Worm (Caenorhabditis elegans) whole organism, young adult: ENCODE data around the gene lips-17.

Experiments used
- B0019.2 ChIP-seq: fragments of 200-800 bp; sonication (Bioruptor generic); conservative IDR thresholded peaks from 2 replicates; pipeline ENCODE4 v1.3.6; 2022; ENCODE audit warnings: missing genetic modification reagents, missing genetic modification characterization, missing compliant biosample characterization
- B0261.1 ChIP-seq: sonication (generic microtip); optimal IDR thresholded peaks from 2 replicates; lab custom pipeline; 2016; ENCODE audit warnings: mild to moderate bottlenecking, missing genetic modification characterization, moderate library complexity, missing compliant biosample characterization
- C06A6.2 ChIP-seq: fragments of 200-800 bp; sonication (Bioruptor generic); conservative IDR thresholded peaks from 2 replicates; pipeline ENCODE4 v1.3.6; 2022; ENCODE audit warnings: missing genetic modification characterization, missing compliant biosample characterization
- D2030.7 ChIP-seq: fragments of 200-800 bp; sonication (Bioruptor generic); IDR thresholded peaks from 2 replicates; pipeline ENCODE4 v1.3.6; 2022; ENCODE audit warnings: missing genetic modification reagents, missing genetic modification characterization, missing compliant biosample characterization
- F10E7.11 ChIP-seq: sonication (generic microtip); optimal IDR thresholded peaks from 2 replicates; lab custom pipeline; 2017; ENCODE audit warnings: mild to moderate bottlenecking, missing genetic modification characterization, moderate library complexity, missing compliant biosample characterization
- F22D6.2 ChIP-seq: sonication (generic microtip); optimal IDR thresholded peaks from 2 replicates; lab custom pipeline; 2016; ENCODE audit warnings: mild to moderate bottlenecking, missing genetic modification characterization, missing compliant biosample characterization
- F23B12.7 ChIP-seq: sonication (generic microtip); optimal IDR thresholded peaks from 2 replicates; lab custom pipeline; 2017; ENCODE audit warnings: missing genetic modification characterization, mild to moderate bottlenecking, missing compliant biosample characterization, antibody characterized with exemption, moderate library complexity; ENCODE audit not compliant: insufficient read depth
- F33H1.4 ChIP-seq: fragments of 200-800 bp; sonication (Bioruptor generic); IDR thresholded peaks from 2 replicates; pipeline ENCODE4 v1.3.6; 2022; ENCODE audit warnings: missing genetic modification reagents, missing genetic modification characterization, missing compliant biosample characterization
- F55B11.4 ChIP-seq: sonication (generic microtip); optimal IDR thresholded peaks from 2 replicates; lab custom pipeline; 2016; ENCODE audit warnings: missing compliant biosample characterization, missing genetic modification characterization, borderline replicate concordance; ENCODE audit not compliant: insufficient read depth
- Y53G8AR.9 ChIP-seq: fragments of 200-800 bp; sonication (Bioruptor generic); conservative IDR thresholded peaks from 2 replicates; pipeline ENCODE4 v1.3.6; 2022; ENCODE audit warnings: missing genetic modification reagents, missing genetic modification characterization, missing compliant biosample characterization
- Y56A3A.18 ChIP-seq: fragments of 200-800 bp; sonication (Bioruptor generic); IDR thresholded peaks from 2 replicates; pipeline ENCODE4 v1.3.6; 2022; ENCODE audit warnings: missing genetic modification reagents, missing genetic modification characterization, missing compliant biosample characterization
- Y67H2A.10 ChIP-seq: fragments of 200-800 bp; sonication (Bioruptor generic); conservative IDR thresholded peaks from 2 replicates; pipeline ENCODE4 v1.3.6; 2022; ENCODE audit warnings: missing genetic modification reagents, missing genetic modification characterization, missing compliant biosample characterization
- ZK185.1 ChIP-seq: sonication (generic microtip); optimal IDR thresholded peaks from 2 replicates; lab custom pipeline; 2016; ENCODE audit warnings: mild to moderate bottlenecking, missing genetic modification characterization, missing compliant biosample characterization; ENCODE audit not compliant: poor library complexity, severe bottlenecking
- ama-1 ChIP-seq, 3 experiments: fragments of 150-350 bp in 1 of 3; sonication (generic microtip) in 2 of 3; optimal IDR thresholded peaks; 2 replicates each; lab custom pipeline; 2014 to 2018; ENCODE audit warnings: missing biosample characterization in 2 of 3, missing genetic modification characterization in 2 of 3, missing genetic modification reagents in 2 of 3
- bed-2 ChIP-seq: fragments of 200-800 bp; sonication (Bioruptor generic); IDR thresholded peaks from 2 replicates; pipeline ENCODE4 v1.3.6; 2022; ENCODE audit warnings: missing genetic modification reagents, missing genetic modification characterization, missing compliant biosample characterization
- ceh-100 ChIP-seq: fragments of 200-800 bp; sonication (Bioruptor generic); IDR thresholded peaks from 2 replicates; pipeline ENCODE4 v1.3.6; 2022; ENCODE audit warnings: missing genetic modification reagents, missing genetic modification characterization, missing compliant biosample characterization
- ceh-27 ChIP-seq: fragments of 200-800 bp; sonication (Bioruptor generic); optimal IDR thresholded peaks from 2 replicates; lab custom pipeline; 2018; ENCODE audit warnings: mild to moderate bottlenecking, missing genetic modification characterization, moderate library complexity, missing compliant biosample characterization
- ceh-40 ChIP-seq: fragments of 200-800 bp; sonication (Bioruptor generic); IDR thresholded peaks from 2 replicates; pipeline ENCODE4 v1.3.6; 2022; ENCODE audit warnings: missing genetic modification characterization, missing compliant biosample characterization
- dpl-1 ChIP-seq: fragments of 150-350 bp; optimal IDR thresholded peaks from 2 replicates; lab custom pipeline; 2014; ENCODE audit warnings: missing biosample characterization, missing genetic modification reagents, missing genetic modification characterization
- efl-1 ChIP-seq: fragments of 150-350 bp; optimal IDR thresholded peaks from 2 replicates; lab custom pipeline; 2014; ENCODE audit warnings: missing biosample characterization, missing genetic modification reagents, missing genetic modification characterization
- ekl-4 ChIP-seq: fragments of 200-800 bp; sonication (Bioruptor generic); IDR thresholded peaks from 2 replicates; pipeline ENCODE4 v1.3.6; 2022; ENCODE audit warnings: missing genetic modification reagents, missing genetic modification characterization, missing compliant biosample characterization
- hmg-1.2 ChIP-seq: fragments of 200-800 bp; sonication (Bioruptor generic); IDR thresholded peaks from 2 replicates; pipeline ENCODE4 v1.3.6; 2022; ENCODE audit warnings: missing genetic modification reagents, missing genetic modification characterization, missing compliant biosample characterization
- hmg-20 ChIP-seq: fragments of 200-800 bp; sonication (Bioruptor generic); IDR thresholded peaks from 2 replicates; pipeline ENCODE4 v1.3.6; 2022; ENCODE audit warnings: missing genetic modification reagents, missing genetic modification characterization, missing compliant biosample characterization
- let-607 ChIP-seq, 2 experiments: fragments of 200-800 bp in 1 of 2; sonication (Bioruptor generic) in 1 of 2; sonication (generic microtip) in 1 of 2; optimal IDR thresholded peaks; 2 replicates each; lab custom pipeline; 2016 to 2018; ENCODE audit warnings: mild to moderate bottlenecking in 2 of 2, missing compliant biosample characterization in 2 of 2, missing genetic modification characterization in 2 of 2, moderate library complexity in 2 of 2, missing genotype in 1 of 2
- lin-26 ChIP-seq: fragments of 200-800 bp; sonication (Bioruptor generic); IDR thresholded peaks from 2 replicates; pipeline ENCODE4 v1.3.6; 2022; ENCODE audit warnings: missing genetic modification reagents, missing genetic modification characterization, missing compliant biosample characterization
- lin-35 ChIP-seq, 3 experiments: fragments of 150-350 bp in 2 of 3; sonication (generic microtip) in 1 of 3; optimal IDR thresholded peaks; 2 replicates each; lab custom pipeline; 2014 to 2018; ENCODE audit warnings: missing biosample characterization in 3 of 3, missing genetic modification characterization in 3 of 3, missing genetic modification reagents in 3 of 3
- lin-40 ChIP-seq: sonication (generic microtip); optimal IDR thresholded peaks from 2 replicates; lab custom pipeline; 2016; ENCODE audit warnings: missing genetic modification characterization, mild to moderate bottlenecking, missing compliant biosample characterization, missing genotype, missing genetic modification reagents
- lin-54 ChIP-seq: fragments of 200-800 bp; sonication (Bioruptor generic); optimal IDR thresholded peaks from 2 replicates; lab custom pipeline; 2018; ENCODE audit warnings: mild to moderate bottlenecking, missing genetic modification characterization, missing compliant biosample characterization
- madf-10 ChIP-seq: sonication (generic microtip); optimal IDR thresholded peaks from 2 replicates; lab custom pipeline; 2016; ENCODE audit warnings: mild to moderate bottlenecking, missing genetic modification characterization, missing compliant biosample characterization
- madf-3 ChIP-seq: fragments of 200-800 bp; sonication (Bioruptor generic); IDR thresholded peaks from 2 replicates; pipeline ENCODE4 v1.3.6; 2022; ENCODE audit warnings: missing genetic modification reagents, missing genetic modification characterization, missing compliant biosample characterization
- madf-6 ChIP-seq: fragments of 200-800 bp; sonication (Bioruptor generic); IDR thresholded peaks from 2 replicates; pipeline ENCODE4 v1.3.6; 2022; ENCODE audit warnings: missing genetic modification reagents, missing genetic modification characterization, missing compliant biosample characterization
- mxl-1 ChIP-seq: sonication (generic microtip); optimal IDR thresholded peaks from 2 replicates; lab custom pipeline; 2016; ENCODE audit warnings: missing genetic modification characterization, missing compliant biosample characterization
- nhr-27 ChIP-seq: fragments of 200-800 bp; sonication (Bioruptor generic); optimal IDR thresholded peaks from 2 replicates; lab custom pipeline; 2018; ENCODE audit warnings: mild to moderate bottlenecking, missing genetic modification characterization, moderate library complexity, missing compliant biosample characterization
- nhr-90 ChIP-seq: sonication (generic microtip); optimal IDR thresholded peaks from 2 replicates; lab custom pipeline; 2016; ENCODE audit warnings: missing genotype, mild to moderate bottlenecking, missing genetic modification characterization, missing compliant biosample characterization
- rec-8 ChIP-seq, 2 experiments: sonication (generic microtip); optimal IDR thresholded peaks; 2 replicates each; lab custom pipeline; 2016; ENCODE audit warnings: mild to moderate bottlenecking in 2 of 2, missing genetic modification characterization in 2 of 2, missing genetic modification reagents in 2 of 2, missing genotype in 2 of 2, missing biosample characterization in 1 of 2, missing compliant biosample characterization in 1 of 2, moderate library complexity in 1 of 2
- sea-2 ChIP-seq: fragments of 200-800 bp; sonication (Bioruptor generic); IDR thresholded peaks from 2 replicates; pipeline ENCODE4 v1.3.6; 2022; ENCODE audit warnings: missing genetic modification characterization, missing compliant biosample characterization
- snpc-3.4 ChIP-seq: sonication (generic microtip); optimal IDR thresholded peaks from 2 replicates; lab custom pipeline; 2017; ENCODE audit warnings: missing genetic modification characterization, mild to moderate bottlenecking, missing compliant biosample characterization, antibody characterized with exemption, moderate library complexity, missing genotype, missing genetic modification reagents
- xnd-1 ChIP-seq: sonication (generic microtip); optimal IDR thresholded peaks from 2 replicates; lab custom pipeline; 2016; ENCODE audit warnings: missing genotype, missing genetic modification reagents, missing genetic modification characterization, missing compliant biosample characterization
- ztf-3 ChIP-seq: fragments of 200-800 bp; sonication (Bioruptor generic); optimal IDR thresholded peaks from 2 replicates; lab custom pipeline; 2018; ENCODE audit warnings: mild to moderate bottlenecking, missing genetic modification characterization, missing compliant biosample characterization

Gene lips-17

DNA sequence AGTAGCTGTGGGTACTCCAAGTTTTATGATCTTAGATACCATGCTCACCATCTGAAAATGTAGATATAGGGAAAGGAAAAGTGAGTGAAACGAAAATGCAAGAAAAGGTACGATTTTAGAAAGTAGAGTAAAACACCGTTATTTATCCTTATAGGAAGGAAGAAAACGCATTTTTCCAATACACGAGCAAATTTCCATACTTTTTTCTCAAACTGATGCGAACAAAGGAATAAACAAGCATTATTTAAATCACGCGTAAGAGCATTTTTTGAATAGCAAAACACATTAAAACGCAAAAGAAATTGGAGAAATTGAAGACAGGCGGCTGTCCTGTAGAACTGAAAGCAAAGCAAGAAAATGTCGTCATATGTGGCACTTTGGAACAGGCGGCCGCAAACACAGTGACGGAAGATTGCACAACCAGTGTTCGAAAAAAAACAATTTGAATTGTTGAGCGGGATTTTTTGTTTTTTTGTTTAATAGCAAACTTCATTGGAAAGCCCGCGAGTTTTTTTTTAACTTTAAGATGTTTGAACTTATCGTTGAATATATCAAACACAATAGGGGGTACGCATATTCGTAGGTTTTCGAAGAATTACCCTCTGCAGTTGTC is 9.2 kb upstream of the lips-17 start, which contains the start of gene pgam-5 (continued):
- TF ChIP-seq xnd-1 (tag; lab: Kevin White, UChicago): peak; percentile 61
- TF ChIP-seq B0261.1 (tag; lab: Kevin White, UChicago): no peak
- peak; percentile 81 for TF ChIP-seq efl-1 (GFP tag; lab: Kevin White, UChicago)
- TF ChIP-seq nhr-90 (tag; lab: Kevin White, UChicago): no peak
- TF ChIP-seq hmg-1.2 (GFP tag; lab: Robert Waterston, UW): peak; percentile 37; the same call in 1 of the 2 replicates
- TF ChIP-seq lin-35 (GFP tag; optimal IDR thresholded peaks at IDR 0.05; lab: Kevin White, UChicago): no peak
- no peak for TF ChIP-seq ceh-40
- no peak for TF ChIP-seq ztf-3 (GFP tag; lab: Kevin White, UChicago)
- TF ChIP-seq B0019.2 (GFP tag; lab: Robert Waterston, UW): 0 out of 2 replicates have a peak, but pooled peaks have one; percentile 29
- no peak for TF ChIP-seq ekl-4
- TF ChIP-seq Y56A3A.18 (GFP tag; lab: Robert Waterston, UW): no peak
- TF ChIP-seq dpl-1: peak; percentile 51
- TF ChIP-seq madf-10: no peak
- TF ChIP-seq nhr-27 (tag; lab: Kevin White, UChicago): no peak
- TF ChIP-seq ama-1 (optimal IDR thresholded peaks at IDR 0.05; lab: Kevin White, UChicago): no peak
- TF ChIP-seq ama-1 (GFP tag; optimal IDR thresholded peaks at IDR 0.05; lab: Kevin White, UChicago): no peak
- TF ChIP-seq madf-6 (GFP tag; lab: Robert Waterston, UW): peak; percentile 93
- peak; percentile 24; the same call in 1 of the 2 replicates for TF ChIP-seq D2030.7 (GFP tag; lab: Robert Waterston, UW)
- TF ChIP-seq snpc-3.4: peak; percentile 64
- no peak for TF ChIP-seq mxl-1
- no peak for TF ChIP-seq F55B11.4 (tag; lab: Kevin White, UChicago)
- TF ChIP-seq C06A6.2: no peak
- no peak for TF ChIP-seq lin-26
- TF ChIP-seq lin-54 (GFP tag; lab: Kevin White, UChicago): peak; percentile 72
- TF ChIP-seq F10E7.11: no peak
- no peak for TF ChIP-seq sea-2 (GFP tag; lab: Robert Waterston, UW)
- no peak for TF ChIP-seq bed-2 (GFP tag; lab: Robert Waterston, UW)
- TF ChIP-seq F22D6.2 (tag; lab: Kevin White, UChicago): no peak
- 0 out of 2 replicates have a peak, but pooled peaks have one; percentile 12 for TF ChIP-seq madf-3 (GFP tag; lab: Robert Waterston, UW)
- no peak for TF ChIP-seq lin-40 (tag; lab: Kevin White, UChicago)
- peak; percentile 49; the same call in 1 of the 2 replicates for TF ChIP-seq F33H1.4 (GFP tag; lab: Robert Waterston, UW)
- TF ChIP-seq ceh-27 (GFP tag; lab: Kevin White, UChicago): no peak
- TF ChIP-seq hmg-20 (GFP tag; lab: Robert Waterston, UW): no peak
- no peak for TF ChIP-seq ZK185.1 (tag; lab: Kevin White, UChicago)
- no peak for TF ChIP-seq Y67H2A.10 (GFP tag; lab: Robert Waterston, UW)

DNA sequence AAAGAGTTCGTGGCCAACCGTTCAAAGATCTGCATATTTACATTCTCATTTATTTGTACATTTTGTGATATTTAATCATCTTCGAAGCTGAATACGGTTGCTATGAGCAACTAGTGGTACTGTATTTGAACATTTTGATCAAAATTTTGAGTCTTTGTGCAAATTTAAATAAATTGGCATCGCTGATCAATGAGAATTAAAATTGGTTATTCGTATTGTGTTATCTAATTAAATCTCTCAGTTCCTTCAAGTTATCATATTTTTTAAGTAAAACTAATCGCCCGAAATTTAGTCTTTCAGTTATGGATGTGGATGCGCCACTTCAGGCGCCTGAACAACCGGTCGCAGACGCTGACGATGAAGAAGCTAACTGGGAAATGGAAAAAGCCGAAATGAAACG is 8.7 kb upstream of the lips-17 start, which contains the start of gene npp-21:
TSS of gene npp-21 (plus strand) at position 301 of the 400 bp plus-strand sequence.
- TF ChIP-seq Y67H2A.10 (GFP tag; lab: Robert Waterston, UW): no peak
- no peak for TF ChIP-seq F23B12.7 (tag; lab: Kevin White, UChicago)
- no peak for TF ChIP-seq Y53G8AR.9 (GFP tag; lab: Robert Waterston, UW)
- TF ChIP-seq madf-10: no peak
- TF ChIP-seq F10E7.11: no peak
- no peak for TF ChIP-seq ZK185.1 (tag; lab: Kevin White, UChicago)
- no peak for TF ChIP-seq ceh-100
- TF ChIP-seq F22D6.2 (tag; lab: Kevin White, UChicago): no peak
- TF ChIP-seq dpl-1: no peak
- TF ChIP-seq let-607 (tag; optimal IDR thresholded peaks at IDR 0.05; lab: Kevin White, UChicago): no peak
- TF ChIP-seq rec-8 (tag; optimal IDR thresholded peaks at IDR 0.05; lab: Kevin White, UChicago): no peak
- TF ChIP-seq, all 124 proteins: peak for 0
